Worm (Caenorhabditis elegans): ENCODE results near the gene tbh-1.
A peak's percentile ranks its signal among the peaks of the same experiment; 100 is the strongest.

DNA sequence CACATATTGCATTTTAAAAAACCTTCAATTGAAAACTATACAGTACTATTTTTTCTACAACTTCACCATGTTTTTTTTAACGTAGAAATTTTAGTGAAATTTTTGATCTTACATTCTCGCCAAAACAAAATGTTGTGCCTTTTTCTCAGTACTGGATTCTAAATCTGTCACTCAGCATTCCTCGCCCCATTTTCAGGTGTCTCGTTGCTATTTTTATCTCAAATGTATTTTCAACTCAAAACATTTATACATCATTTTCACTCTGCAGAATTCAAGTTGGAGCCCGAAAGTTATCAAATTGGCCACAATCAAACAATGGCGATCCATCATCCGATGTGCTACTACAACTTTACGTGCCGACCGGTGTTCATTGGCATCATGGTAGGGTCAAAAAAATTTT lies 38.7 kb downstream of the tbh-1 start, which contains the start of gene sprr-1:
- TF ChIP-seq nhr-77 (tag; optimal IDR thresholded peaks at IDR 0.05) = no peak
- TF ChIP-seq nhr-76 (tag; optimal IDR thresholded peaks at IDR 0.05) = no peak
- no peak for TF ChIP-seq ctbp-1 (GFP tag; IDR thresholded peaks at IDR 0.05)
- no peak for TF ChIP-seq zip-11 (GFP tag; IDR thresholded peaks at IDR 0.05)
- TF ChIP-seq aly-2 (tag; optimal IDR thresholded peaks at IDR 0.05) = no peak
- TF ChIP-seq gei-8 (GFP tag; optimal IDR thresholded peaks at IDR 0.05) = no peak
- TF ChIP-seq pqm-1 (tag; optimal IDR thresholded peaks at IDR 0.05) = no peak
- no peak for TF ChIP-seq egl-27 (tag; optimal IDR thresholded peaks at IDR 0.05)
- TF ChIP-seq nhr-237 (tag; optimal IDR thresholded peaks at IDR 0.05) = no peak
- no peak for TF ChIP-seq hif-1 (tag; optimal IDR thresholded peaks at IDR 0.05)
- no peak for TF ChIP-seq fkh-10 (GFP tag; optimal IDR thresholded peaks at IDR 0.05)
- TF ChIP-seq zfp-2 (tag; optimal IDR thresholded peaks at IDR 0.05) = no peak
- peak in 1 of 2 experiments; percentile 95 for TF ChIP-seq unc-62 (GFP tag; optimal IDR thresholded peaks at IDR 0.05 in 1 of 2)
- no peak for TF ChIP-seq unc-62 (tag; optimal IDR thresholded peaks at IDR 0.05)

Measured in whole organism, L4 larva.